Worm (Caenorhabditis elegans): ENCODE results near the gene Y66H1A.8.

- TF ChIP-seq T22C8.4 (GFP tag; IDR thresholded peaks at IDR 0.05) (no peak), ztf-29 (GFP tag; IDR thresholded peaks at IDR 0.05) (no peak), tab-1 (GFP tag; IDR thresholded peaks at IDR 0.05) (no peak), ref-1 (GFP tag; conservative IDR thresholded peaks at IDR 0.05) (no peak), ztf-23 (GFP tag; IDR thresholded peaks at IDR 0.05) (no peak)
Observed at ce11 chrIV:428869-429268, 25.8 kb downstream of the Y66H1A.8 start, which contains the start of gene Y66H1A.5.

All from whole organism, midembryonic.